Fruit fly (Drosophila melanogaster): ENCODE measurements around the gene CG15387.
A peak's percentile ranks its signal among the peaks of the same experiment; 100 is the strongest.

CG15387 gene

dm6 chr2L:2226259-2227121 lies at the start of gene CG15387, which contains the start of gene sau (continued):
- TF ChIP-seq yki (optimal IDR thresholded peaks at IDR 0.05) (no peak), CG8478 (optimal IDR thresholded peaks at IDR 0.05) (no peak), ap (GFP tag; IDR thresholded peaks at IDR 0.05) (peak; percentile 62), sr (GFP tag; IDR thresholded peaks at IDR 0.05) (no peak), PHDP (tag; optimal IDR thresholded peaks at IDR 0.05) (peak; percentile 89), ssp (GFP tag; IDR thresholded peaks at IDR 0.05) (peak; percentile 74), Ada2b (GFP tag; IDR thresholded peaks at IDR 0.05) (peak; percentile 66), Dll (GFP tag; IDR thresholded peaks at IDR 0.05; ENCODE audit: partially characterized antibody) (peak; percentile 96), Antp (GFP tag; optimal IDR thresholded peaks at IDR 0.05) (peak; percentile 90), CG15514 (GFP tag; optimal IDR thresholded peaks at IDR 0.05) (peak; percentile 86), CG1603 (tag; optimal IDR thresholded peaks at IDR 0.05) (peak; percentile 84), Sox100B (GFP tag; optimal IDR thresholded peaks at IDR 0.05) (peak; percentile 88), unc-4 (GFP tag; IDR thresholded peaks at IDR 0.05; ENCODE audit: partially characterized antibody) (peak; percentile 94), Ssrp (tag; optimal IDR thresholded peaks at IDR 0.05) (peak; percentile 81), CG3726 (GFP tag; IDR thresholded peaks at IDR 0.05) (peak; percentile 52; the same call in 1 of the 3 replicates), CG17186 (GFP tag; optimal IDR thresholded peaks at IDR 0.05) (peak; percentile 79), CG9609 (GFP tag; optimal IDR thresholded peaks at IDR 0.05) (peak; percentile 91), fd96Cb (tag; optimal IDR thresholded peaks at IDR 0.05) (peak; percentile 76), CG31441 (GFP tag; IDR thresholded peaks at IDR 0.05) (peak; percentile 85), al (GFP tag; IDR thresholded peaks at IDR 0.05) (peak; percentile 79), abd-A (tag; optimal IDR thresholded peaks at IDR 0.05) (no peak), Trl (optimal IDR thresholded peaks at IDR 0.05) (no peak), Trl (GFP tag; optimal IDR thresholded peaks at IDR 0.05) (peak; percentile 96), CG8089 (GFP tag; optimal IDR thresholded peaks at IDR 0.05) (peak; percentile 83), CG43689 (GFP tag; IDR thresholded peaks at IDR 0.05) (peak; percentile 64), CG11504 (tag; optimal IDR thresholded peaks at IDR 0.05) (peak; percentile 87), prd (optimal IDR thresholded peaks at IDR 0.05) (no peak), prd (GFP tag; IDR thresholded peaks at IDR 0.05) (peak; percentile 88), CG6813 (GFP tag; optimal IDR thresholded peaks at IDR 0.05) (peak; percentile 58), tup (GFP tag; optimal IDR thresholded peaks at IDR 0.05) (peak; percentile 79), CG13123 (GFP tag; optimal IDR thresholded peaks at IDR 0.05) (peak; percentile 85), dysf (GFP tag; IDR thresholded peaks at IDR 0.05) (peak; percentile 83), Spps (tag; optimal IDR thresholded peaks at IDR 0.05) (peak; percentile 78), Hr3 (GFP tag; optimal IDR thresholded peaks at IDR 0.05) (peak; percentile 85), CG4424 (GFP tag; optimal IDR thresholded peaks at IDR 0.05) (peak; percentile 90), CG6175 (GFP tag; IDR thresholded peaks at IDR 0.05) (peak; percentile 11; the same call in 1 of the 3 replicates), toy (GFP tag; IDR thresholded peaks at IDR 0.05) (peak; percentile 65; the same call in 1 of the 2 replicates), Atf6 (GFP tag; IDR thresholded peaks at IDR 0.05) (peak; percentile 90), CG14050 (GFP tag; IDR thresholded peaks at IDR 0.05) (peak; percentile 71), trem (tag; optimal IDR thresholded peaks at IDR 0.05) (peak; percentile 91), CG7556 (GFP tag; optimal IDR thresholded peaks at IDR 0.05) (peak; percentile 83), dati (GFP tag; IDR thresholded peaks at IDR 0.05) (0 out of 2 replicates have a peak, but pooled peaks have one; percentile 29), chm (GFP tag; IDR thresholded peaks at IDR 0.05) (peak; percentile 82), CG1832 (GFP tag; optimal IDR thresholded peaks at IDR 0.05) (no peak), CG17361 (GFP tag; IDR thresholded peaks at IDR 0.05) (peak; percentile 89), CG8290 (GFP tag; optimal IDR thresholded peaks at IDR 0.05) (peak; percentile 92), CG8290 (tag; optimal IDR thresholded peaks at IDR 0.05) (peak; percentile 70 to 88), Camta (GFP tag; optimal IDR thresholded peaks at IDR 0.05) (peak; percentile 90), CG30431 (GFP tag; optimal IDR thresholded peaks at IDR 0.05) (peak; percentile 50), sug (tag; optimal IDR thresholded peaks at IDR 0.05) (peak; percentile 89), CG2889 (GFP tag; IDR thresholded peaks at IDR 0.05) (peak; percentile 79)

All from whole organism, embryonic.